Worm (Caenorhabditis elegans) whole organism, mixed stage, embryonic: Measurements from ENCODE around the gene srsx-30.

ENCODE experiments used
- nhr-12 ChIP-seq: fragments of 150-350 bp; optimal IDR thresholded peaks from 2 replicates; lab custom pipeline; 2014; ENCODE audit warnings: missing biosample characterization, missing genetic modification characterization
- ztf-11 ChIP-seq: fragments of 150-350 bp; optimal IDR thresholded peaks from 2 replicates; lab custom pipeline; 2014; ENCODE audit warnings: missing biosample characterization, missing genetic modification characterization

- TF ChIP-seq nhr-12 (no peak), ztf-11 (tag; lab: Kevin White, UChicago) (no peak)
Observed at ce11 chrV:10146787-10147186, 11.8 kb upstream of the srsx-30 start.
